Worm (Caenorhabditis elegans): Measurements from ENCODE around the gene gars-1.
A peak's percentile ranks its signal among the peaks of the same experiment; 100 is the strongest.
"Not testable (repeated sequence)": the region's sequence is repeated elsewhere in the genome, so short reads cannot be mapped to it uniquely, and the experiment has no call there.

- peak; percentile 45 for TF ChIP-seq jun-1 (tag; optimal IDR thresholded peaks at IDR 0.05)
- TF ChIP-seq dve-1 (tag; optimal IDR thresholded peaks at IDR 0.05; ENCODE audit: insufficient read depth), result peak; percentile 70
- TF ChIP-seq fkh-10 (GFP tag; optimal IDR thresholded peaks at IDR 0.05); nhr-76 (tag; optimal IDR thresholded peaks at IDR 0.05); unc-39 (tag; optimal IDR thresholded peaks at IDR 0.05): not testable (repeated sequence)
These were observed 47.8 kb upstream of the gars-1 start for ce11 chrIII:5211137-5211648.

Data from whole organism, L4 larva.